Fruit fly (Drosophila melanogaster) whole organism: Measurements from ENCODE around the gene smo.

Source experiments
- CG8478 ChIP-seq: fragments of >200 bp; optimal IDR thresholded peaks from 2 replicates; lab custom pipeline; 2018; ENCODE audit warnings: inconsistent platforms
- psq ChIP-seq: fragments of >200 bp; optimal IDR thresholded peaks from 2 replicates; lab custom pipeline; 2017
- usp ChIP-seq: fragments of >200 bp; optimal IDR thresholded peaks from 2 replicates; lab custom pipeline; 2017; ENCODE audit warnings: missing biosample characterization, missing genetic modification characterization, mixed read lengths

DNA sequence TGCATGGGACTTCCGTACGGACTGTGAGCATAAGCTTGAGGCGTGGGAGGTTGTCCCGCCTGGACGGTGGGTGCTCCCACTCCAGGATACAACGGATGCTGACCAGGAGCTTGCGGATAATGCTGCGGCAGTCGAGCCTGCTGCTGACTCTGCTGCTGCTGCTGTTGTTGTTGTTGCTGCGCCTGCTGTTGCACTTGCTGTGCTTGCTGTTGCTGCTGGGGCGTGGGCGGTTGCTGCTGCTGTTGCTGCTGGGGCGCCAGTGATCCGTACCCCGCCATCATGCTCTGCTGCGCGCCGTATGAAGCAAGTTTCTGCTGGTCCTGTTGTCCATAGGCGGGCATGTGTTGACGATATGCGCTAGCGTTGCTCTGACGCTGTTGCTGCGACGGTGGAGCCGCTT lies 36.0 kb upstream of the smo start:
- TF ChIP-seq usp (GFP tag; lab: Kevin White, UChicago) (no peak), CG8478 (lab: Kevin White, UChicago) (no peak), psq (lab: Kevin White, UChicago) (no peak)
